Fruit fly (Drosophila melanogaster): ENCODE data around the gene Fad2.

Gene Fad2

DNA sequence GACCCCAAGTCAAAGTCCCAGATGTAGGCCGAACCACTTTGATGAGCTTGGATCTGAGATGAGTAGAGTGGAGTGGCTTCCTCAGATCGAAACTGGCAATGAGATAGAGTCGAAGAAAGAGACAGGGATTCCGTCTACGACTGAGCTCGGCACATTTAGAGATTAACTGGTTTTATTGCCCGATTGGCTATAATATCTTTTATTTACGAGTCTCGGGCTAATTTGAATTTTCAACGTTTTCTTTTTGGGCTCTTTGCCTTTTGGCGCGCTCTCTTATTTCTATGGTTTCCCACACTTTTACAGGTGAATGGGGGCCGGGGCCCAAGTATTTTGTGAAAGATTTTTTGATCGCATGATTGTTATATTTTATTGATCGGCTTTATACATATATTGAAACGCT is 8.1 kb upstream of the Fad2 start:
- TF ChIP-seq CG12768 (GFP tag; optimal IDR thresholded peaks at IDR 0.05), result no peak
- TF ChIP-seq CG14711 (tag; optimal IDR thresholded peaks at IDR 0.05), result no peak
- no peak for TF ChIP-seq CG1620 (GFP tag; optimal IDR thresholded peaks at IDR 0.05)
- no peak for TF ChIP-seq CG7101 (tag; optimal IDR thresholded peaks at IDR 0.05)
- no peak for TF ChIP-seq kay (GFP tag; ENCODE audit: borderline replicate concordance)
- TF ChIP-seq CG33017 (tag; optimal IDR thresholded peaks at IDR 0.05), result no peak
- TF ChIP-seq CG11617 (GFP tag; optimal IDR thresholded peaks at IDR 0.05), result no peak
- no peak for TF ChIP-seq Crg-1 (GFP tag; optimal IDR thresholded peaks at IDR 0.05)
- TF ChIP-seq Clk (GFP tag; optimal IDR thresholded peaks at IDR 0.05), result no peak
- TF ChIP-seq toe (GFP tag; optimal IDR thresholded peaks at IDR 0.05), result no peak
- no peak for TF ChIP-seq pad (GFP tag; optimal IDR thresholded peaks at IDR 0.05)
- no peak for TF ChIP-seq CG5204 (GFP tag; optimal IDR thresholded peaks at IDR 0.05)
- no peak for TF ChIP-seq CG7045 (GFP tag; optimal IDR thresholded peaks at IDR 0.05)
- TF ChIP-seq Hr96 (GFP tag; optimal IDR thresholded peaks at IDR 0.05), result no peak
- no peak for TF ChIP-seq tj (GFP tag; optimal IDR thresholded peaks at IDR 0.05)
- TF ChIP-seq Mnt (GFP tag; optimal IDR thresholded peaks at IDR 0.05), result no peak
- no peak for TF ChIP-seq ovo (GFP tag; optimal IDR thresholded peaks at IDR 0.05)
- no peak for TF ChIP-seq bab1 (GFP tag; optimal IDR thresholded peaks at IDR 0.05)

DNA sequence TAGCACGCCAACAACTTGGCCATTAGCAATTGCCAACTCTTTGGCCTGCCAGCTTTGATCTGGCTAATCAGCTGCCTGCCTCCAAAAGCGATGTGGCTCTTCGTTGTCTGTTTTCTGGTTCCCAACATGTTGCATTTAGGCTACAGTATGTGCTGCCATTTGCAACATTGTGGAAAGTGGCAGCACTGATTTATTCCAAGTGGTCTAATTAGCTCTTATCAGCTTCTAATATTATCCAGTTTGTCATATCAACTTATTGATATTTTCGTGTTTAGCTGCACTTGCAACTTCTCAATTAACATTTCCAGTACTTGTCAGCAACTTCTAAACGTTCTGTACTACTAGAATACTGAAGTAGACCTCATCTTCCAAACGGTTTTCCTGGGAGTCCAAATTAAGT is 3.3 kb upstream of the Fad2 start:
- TF ChIP-seq cic (GFP tag; optimal IDR thresholded peaks at IDR 0.05), result no peak
- no peak for TF ChIP-seq toe (GFP tag; optimal IDR thresholded peaks at IDR 0.05)
- TF ChIP-seq CG1620 (GFP tag; optimal IDR thresholded peaks at IDR 0.05), result no peak
- no peak for TF ChIP-seq CG11617 (GFP tag; optimal IDR thresholded peaks at IDR 0.05)
- no peak for TF ChIP-seq CG5204 (GFP tag; optimal IDR thresholded peaks at IDR 0.05)
- TF ChIP-seq Clk (GFP tag; optimal IDR thresholded peaks at IDR 0.05), result no peak
- no peak for TF ChIP-seq CG33017 (tag; optimal IDR thresholded peaks at IDR 0.05)
- no peak for TF ChIP-seq tj (GFP tag; optimal IDR thresholded peaks at IDR 0.05)
- TF ChIP-seq Crg-1 (GFP tag; optimal IDR thresholded peaks at IDR 0.05), result no peak
- TF ChIP-seq ovo (GFP tag; optimal IDR thresholded peaks at IDR 0.05), result no peak
- no peak for TF ChIP-seq CG7101 (tag; optimal IDR thresholded peaks at IDR 0.05)
- no peak for TF ChIP-seq Hr96 (GFP tag; optimal IDR thresholded peaks at IDR 0.05)
- TF ChIP-seq CG14711 (tag; optimal IDR thresholded peaks at IDR 0.05), result no peak
- TF ChIP-seq kay (GFP tag; ENCODE audit: borderline replicate concordance), result no peak
- no peak for TF ChIP-seq Mnt (GFP tag; optimal IDR thresholded peaks at IDR 0.05)
- TF ChIP-seq pad (GFP tag; optimal IDR thresholded peaks at IDR 0.05), result no peak
- no peak for TF ChIP-seq CG7045 (GFP tag; optimal IDR thresholded peaks at IDR 0.05)
- TF ChIP-seq bab1 (GFP tag; optimal IDR thresholded peaks at IDR 0.05), result no peak
- TF ChIP-seq cnc (optimal IDR thresholded peaks at IDR 0.05), result no peak
- TF ChIP-seq CG12768 (GFP tag; optimal IDR thresholded peaks at IDR 0.05), result no peak

DNA sequence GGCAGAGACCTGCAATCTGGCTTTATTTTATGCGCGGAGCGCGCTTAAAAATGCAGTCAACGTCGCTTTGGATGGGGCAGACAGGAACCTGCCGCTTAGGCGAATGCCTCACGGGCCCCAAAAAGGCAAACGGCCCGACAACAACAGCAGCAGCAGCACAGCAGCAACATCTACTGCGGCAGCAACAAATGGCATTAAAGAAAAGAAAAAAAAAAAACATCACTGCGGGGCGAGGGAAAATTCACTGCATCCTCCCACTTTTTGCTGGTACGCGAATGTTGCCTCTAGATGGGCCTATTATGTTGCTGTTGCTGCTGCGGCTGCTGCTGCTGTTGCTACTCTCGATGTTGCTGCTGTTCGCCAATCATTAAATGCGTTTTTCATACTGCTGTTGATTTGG is 1.4 kb upstream of the Fad2 start:
- no peak for TF ChIP-seq ovo (GFP tag; optimal IDR thresholded peaks at IDR 0.05)
- no peak for TF ChIP-seq cnc (optimal IDR thresholded peaks at IDR 0.05)
- no peak for TF ChIP-seq cic (GFP tag; optimal IDR thresholded peaks at IDR 0.05)
- TF ChIP-seq Hr96 (GFP tag; optimal IDR thresholded peaks at IDR 0.05), result no peak
- no peak for TF ChIP-seq toe (GFP tag; optimal IDR thresholded peaks at IDR 0.05)
- no peak for TF ChIP-seq CG33017 (tag; optimal IDR thresholded peaks at IDR 0.05)
- no peak for TF ChIP-seq CG7045 (GFP tag; optimal IDR thresholded peaks at IDR 0.05)
- TF ChIP-seq CG1620 (GFP tag; optimal IDR thresholded peaks at IDR 0.05), result no peak
- TF ChIP-seq tj (GFP tag; optimal IDR thresholded peaks at IDR 0.05), result no peak
- TF ChIP-seq CG5204 (GFP tag; optimal IDR thresholded peaks at IDR 0.05), result no peak
- TF ChIP-seq CG14711 (tag; optimal IDR thresholded peaks at IDR 0.05), result no peak
- no peak for TF ChIP-seq Clk (GFP tag; optimal IDR thresholded peaks at IDR 0.05)
- TF ChIP-seq bab1 (GFP tag; optimal IDR thresholded peaks at IDR 0.05), result no peak
- TF ChIP-seq Crg-1 (GFP tag; optimal IDR thresholded peaks at IDR 0.05), result no peak
- no peak for TF ChIP-seq pad (GFP tag; optimal IDR thresholded peaks at IDR 0.05)
- no peak for TF ChIP-seq kay (GFP tag; ENCODE audit: borderline replicate concordance)
- TF ChIP-seq CG11617 (GFP tag; optimal IDR thresholded peaks at IDR 0.05), result no peak
- TF ChIP-seq CG12768 (GFP tag; optimal IDR thresholded peaks at IDR 0.05), result no peak

DNA sequence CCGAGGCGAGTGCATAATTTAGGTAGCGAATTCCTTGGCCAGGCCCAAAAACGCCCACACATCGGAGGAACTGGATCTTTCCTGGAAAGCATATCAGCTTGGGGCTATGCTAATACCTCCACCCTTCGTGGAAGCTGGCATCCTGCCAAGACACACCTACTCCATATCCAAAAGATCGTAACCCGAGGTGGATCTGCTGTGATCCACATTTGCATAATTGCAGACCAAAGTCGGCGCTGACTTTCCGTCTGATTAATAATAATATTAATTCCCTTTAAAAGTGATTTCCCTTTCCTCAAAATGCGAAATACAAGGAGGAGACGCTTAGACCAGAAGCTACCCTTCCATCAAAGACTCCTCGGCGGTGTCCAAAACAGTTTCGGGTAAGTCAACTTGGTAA is 1.9 kb downstream of the Fad2 start, which contains the start of gene CG32079:
Gene CG32079 (plus strand): TSS at position 301 of the 400 bp plus-strand sequence.
- TF ChIP-seq pad (GFP tag; optimal IDR thresholded peaks at IDR 0.05), result no peak
- no peak for TF ChIP-seq CG5204 (GFP tag; optimal IDR thresholded peaks at IDR 0.05)
- no peak for TF ChIP-seq CG7045 (GFP tag; optimal IDR thresholded peaks at IDR 0.05)
- no peak for TF ChIP-seq ovo (GFP tag; optimal IDR thresholded peaks at IDR 0.05)
- TF ChIP-seq bab1 (GFP tag; optimal IDR thresholded peaks at IDR 0.05), result no peak
- no peak for TF ChIP-seq CG1620 (GFP tag; optimal IDR thresholded peaks at IDR 0.05)
- TF ChIP-seq kay (GFP tag; ENCODE audit: borderline replicate concordance), result no peak
- TF ChIP-seq CG7101 (tag; optimal IDR thresholded peaks at IDR 0.05), result no peak
- no peak for TF ChIP-seq toe (GFP tag; optimal IDR thresholded peaks at IDR 0.05)
- TF ChIP-seq CG33017 (tag; optimal IDR thresholded peaks at IDR 0.05), result no peak
- no peak for TF ChIP-seq cic (GFP tag; optimal IDR thresholded peaks at IDR 0.05)

dm6 chr3L:11027279-11027678 is 3.9 kb downstream of the Fad2 start, which contains the start of gene CG32081:
TSS of gene CG32081 (plus strand) at chr3L:11027579.
- TF ChIP-seq CG1620 (GFP tag; optimal IDR thresholded peaks at IDR 0.05) (no peak), Clk (GFP tag; optimal IDR thresholded peaks at IDR 0.05) (no peak), bab1 (GFP tag; optimal IDR thresholded peaks at IDR 0.05) (no peak), CG33017 (tag; optimal IDR thresholded peaks at IDR 0.05) (no peak), kay (GFP tag; ENCODE audit: borderline replicate concordance) (no peak), CG14711 (tag; optimal IDR thresholded peaks at IDR 0.05) (no peak)

- TF ChIP-seq CG14711 (tag; optimal IDR thresholded peaks at IDR 0.05) (no peak), toe (GFP tag; optimal IDR thresholded peaks at IDR 0.05) (no peak), CG12768 (GFP tag; optimal IDR thresholded peaks at IDR 0.05) (no peak), CG7045 (GFP tag; optimal IDR thresholded peaks at IDR 0.05) (no peak), CG7101 (tag; optimal IDR thresholded peaks at IDR 0.05) (no peak), ovo (GFP tag; optimal IDR thresholded peaks at IDR 0.05) (no peak), Clk (GFP tag; optimal IDR thresholded peaks at IDR 0.05) (no peak), CG1620 (GFP tag; optimal IDR thresholded peaks at IDR 0.05) (no peak)
These were observed 8.4 kb downstream of the Fad2 start for dm6 chr3L:11031784-11032183.

Measured in whole organism, adult.